Fruit fly (Drosophila melanogaster) whole organism, pupa: ENCODE measurements around the gene CG2991.

Source experiments
- CG10348 ChIP-seq: fragments of 200-800 bp; sonication (Bioruptor generic); IDR thresholded peaks from 2 replicates; pipeline ENCODE4 v1.3.6; 2022; ENCODE audit warnings: missing biosample characterization, missing genetic modification characterization
- CG12605 ChIP-seq: fragments of 200-800 bp; sonication (Bioruptor generic); IDR thresholded peaks from 2 replicates; pipeline ENCODE4 v1.3.6; 2022; ENCODE audit warnings: missing biosample characterization, missing genetic modification characterization
- CG13204 ChIP-seq: fragments of 200-800 bp; sonication (Bioruptor generic); optimal IDR thresholded peaks from 2 replicates; lab custom pipeline; 2018; ENCODE audit warnings: missing biosample characterization, mild to moderate bottlenecking, missing genetic modification characterization, moderate library complexity
- CG14655 ChIP-seq: fragments of 200-800 bp; sonication (Bioruptor generic); optimal IDR thresholded peaks from 3 replicates; lab custom pipeline; 2017; ENCODE audit warnings: mild to moderate bottlenecking, missing biosample characterization, missing genetic modification reagents, missing genetic modification characterization
- CG15710 ChIP-seq: fragments of 200-800 bp; sonication (Bioruptor generic); optimal IDR thresholded peaks from 2 replicates; lab custom pipeline; 2018; ENCODE audit warnings: missing biosample characterization, mild to moderate bottlenecking, missing genetic modification characterization, moderate library complexity
- CG17806 ChIP-seq: fragments of 200-800 bp; sonication (Bioruptor generic); optimal IDR thresholded peaks from 2 replicates; lab custom pipeline; 2018; ENCODE audit warnings: missing biosample characterization, mild to moderate bottlenecking, missing genetic modification characterization, moderate library complexity
- CG8159 ChIP-seq: fragments of 200-800 bp; sonication (Bioruptor generic); optimal IDR thresholded peaks from 3 replicates; lab custom pipeline; 2018; ENCODE audit warnings: missing biosample characterization, mild to moderate bottlenecking, missing genetic modification characterization, moderate library complexity
- CG9948 ChIP-seq: fragments of 200-800 bp; sonication (Bioruptor generic); optimal IDR thresholded peaks from 2 replicates; lab custom pipeline; 2018; ENCODE audit warnings: missing biosample characterization, mild to moderate bottlenecking, missing genetic modification characterization, moderate library complexity
- D1 ChIP-seq: fragments of 200-800 bp; sonication (Bioruptor generic); optimal IDR thresholded peaks from 2 replicates; lab custom pipeline; 2018; ENCODE audit warnings: missing biosample characterization, mild to moderate bottlenecking, missing genetic modification characterization, moderate library complexity
- EcR ChIP-seq: fragments of 200-800 bp; sonication (Bioruptor generic); optimal IDR thresholded peaks from 3 replicates; lab custom pipeline; 2019; ENCODE audit warnings: missing biosample characterization, missing genetic modification characterization, mild to moderate bottlenecking, moderate library complexity, missing genetic modification reagents
- Pif1B ChIP-seq: fragments of 200-800 bp; sonication (Bioruptor generic); optimal IDR thresholded peaks from 3 replicates; lab custom pipeline; 2016; ENCODE audit warnings: missing biosample characterization, missing genetic modification characterization
- Snoo ChIP-seq: fragments of 200-800 bp; sonication (Bioruptor generic); optimal IDR thresholded peaks from 3 replicates; lab custom pipeline; 2017; ENCODE audit warnings: missing biosample characterization, mild to moderate bottlenecking, missing genetic modification characterization, inconsistent platforms
- fd96Ca ChIP-seq: fragments of 200-800 bp; sonication (Bioruptor generic); IDR thresholded peaks from 3 replicates; pipeline ENCODE4 v1.3.6; 2022; ENCODE audit warnings: missing biosample characterization, missing genetic modification characterization

DNA sequence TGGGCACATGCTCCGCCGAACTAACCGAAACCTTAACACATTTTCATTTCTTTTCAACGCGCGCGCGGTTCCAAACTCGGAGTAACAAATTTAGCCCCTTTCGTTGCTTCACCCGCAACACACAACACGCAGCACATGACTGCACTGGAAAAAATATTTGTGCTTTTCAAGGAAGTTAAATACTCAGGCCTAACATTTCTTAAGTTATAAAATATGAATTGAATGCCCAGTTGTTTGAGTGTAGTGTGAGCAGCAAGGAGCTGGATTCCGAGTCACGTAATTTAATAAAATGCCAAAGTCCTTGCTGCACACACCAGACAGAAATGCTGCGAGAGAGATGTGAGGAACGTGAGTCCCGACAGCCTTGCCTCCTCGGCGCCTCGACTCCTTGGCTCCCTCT is 44.5 kb downstream of the CG2991 start:
- TF ChIP-seq CG9948 (tag; lab: Kevin White, UChicago) (no peak), CG10348 (no peak), D1 (tag; lab: Kevin White, UChicago) (no peak), CG15710 (tag; lab: Kevin White, UChicago) (no peak), CG8159 (tag; lab: Kevin White, UChicago) (no peak), fd96Ca (GFP tag; lab: Robert Waterston, UW) (no peak), EcR (GFP tag; lab: Kevin White, UChicago) (no peak), CG12605 (no peak), CG17806 (tag; lab: Kevin White, UChicago) (no peak), Snoo (tag; lab: Kevin White, UChicago) (no peak), CG13204 (GFP tag; lab: Kevin White, UChicago) (no peak), Pif1B (GFP tag; lab: Kevin White, UChicago) (no peak), CG14655 (GFP tag; lab: Kevin White, UChicago) (no peak)
